Worm (Caenorhabditis elegans): Measurements from ENCODE around the gene dot-1.2.

Gene dot-1.2

DNA sequence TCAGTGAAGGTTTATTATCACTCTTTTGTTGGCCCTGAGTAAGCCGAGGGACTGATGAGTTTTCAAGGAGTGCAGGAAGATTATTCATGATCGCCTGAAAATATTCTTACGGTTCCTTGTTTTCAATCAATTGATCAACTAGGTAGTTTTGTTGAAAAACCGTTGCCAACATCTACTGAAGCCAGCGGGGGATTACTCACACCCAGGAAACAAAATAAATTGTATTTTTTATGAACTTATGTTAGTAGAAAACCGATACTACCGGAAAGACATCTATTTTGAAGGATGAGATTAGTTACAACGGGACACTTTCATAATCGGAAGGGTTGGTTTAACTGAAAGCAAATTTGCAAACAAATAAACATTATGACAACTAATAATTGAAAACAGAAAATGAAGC is 8.9 kb upstream of the dot-1.2 start, which contains the start of gene Y62H9A.2:
Gene Y62H9A.2 (minus strand): TSS at position 101 of the 400 bp plus-strand sequence.
- no peak for TF ChIP-seq unc-62 (GFP tag; optimal IDR thresholded peaks at IDR 0.05)

DNA sequence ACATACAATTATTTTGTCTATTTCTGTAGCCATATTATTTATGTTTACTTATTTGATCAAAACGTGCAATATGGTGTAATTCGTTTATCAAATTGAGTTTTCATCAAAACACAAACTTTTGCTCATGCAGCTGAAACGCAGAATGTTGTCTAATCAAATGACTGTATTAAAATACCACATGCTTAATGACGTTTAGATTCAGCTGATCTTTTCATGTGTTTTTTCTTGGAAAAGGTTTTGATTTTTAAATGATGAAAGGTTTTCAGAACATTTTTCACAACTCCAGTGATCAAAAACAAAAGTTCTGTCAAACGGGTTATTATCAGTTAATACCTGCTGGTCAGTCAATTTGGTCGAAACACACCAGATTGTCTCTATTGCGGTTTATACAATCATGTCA is 6.1 kb upstream of the dot-1.2 start, which contains the start of gene Y62H9A.1:
Gene Y62H9A.1 (plus strand): TSS at position 282 of the 400 bp plus-strand sequence.
- TF ChIP-seq unc-62 (GFP tag; optimal IDR thresholded peaks at IDR 0.05) = no peak

DNA sequence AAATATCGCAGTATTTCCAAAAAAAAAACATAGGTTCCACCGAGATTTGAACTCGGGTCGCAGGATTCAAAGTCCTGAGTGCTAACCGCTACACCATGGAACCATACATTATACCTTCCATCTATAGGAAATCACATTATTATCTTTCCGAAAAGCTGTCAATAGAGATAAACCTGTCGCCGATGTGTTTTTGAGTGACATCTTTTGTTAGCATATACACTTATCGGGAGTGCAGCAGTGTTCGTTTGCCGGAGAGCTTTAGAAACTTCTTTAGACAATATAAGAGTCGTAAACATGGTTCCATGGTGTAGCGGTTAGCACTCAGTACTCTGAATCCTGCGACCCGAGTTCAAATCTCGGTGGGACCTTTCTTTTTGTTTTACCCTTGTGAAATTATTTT is 3.0 kb upstream of the dot-1.2 start:
- TF ChIP-seq unc-62 (GFP tag; optimal IDR thresholded peaks at IDR 0.05) = no peak

DNA sequence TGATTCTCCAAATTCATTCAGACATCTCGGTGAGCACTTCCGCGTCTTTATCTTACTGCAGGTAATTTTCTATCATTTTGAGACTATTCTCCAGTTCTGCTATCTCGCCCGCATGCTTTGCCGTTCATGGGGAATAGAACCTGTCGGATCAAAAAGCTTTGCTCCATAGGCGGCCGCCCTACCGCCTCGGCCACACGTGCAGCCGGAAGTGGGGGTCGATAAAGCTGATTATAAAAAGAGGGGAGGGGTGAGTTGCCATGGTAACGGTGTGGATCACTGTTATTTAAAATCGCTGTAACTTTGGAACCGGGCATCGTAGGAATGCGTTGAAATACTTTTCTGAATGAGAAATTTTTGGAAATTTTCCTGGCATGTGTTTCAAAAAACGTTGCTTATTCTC is 1.2 kb upstream of the dot-1.2 start:
- TF ChIP-seq unc-62 (GFP tag; optimal IDR thresholded peaks at IDR 0.05) = no peak

DNA sequence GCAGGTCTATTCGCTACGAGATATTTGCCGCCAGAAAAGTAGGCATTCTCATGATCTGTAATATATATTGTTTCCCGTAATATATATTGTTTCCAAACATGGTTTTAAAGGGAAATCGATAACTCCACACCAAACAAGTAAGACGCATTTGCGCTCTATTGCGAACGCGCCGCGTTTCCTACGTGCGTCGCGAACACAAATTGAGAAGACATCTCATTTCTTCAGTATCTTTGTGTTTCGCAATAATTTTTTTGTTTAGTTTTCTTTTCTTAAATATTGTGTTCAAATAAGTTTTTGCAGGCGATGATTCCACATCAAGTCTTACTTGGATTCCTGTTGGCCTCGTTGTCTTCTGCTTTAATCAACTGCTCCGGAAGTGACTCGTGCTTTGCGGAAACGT is 4.1 kb downstream of the dot-1.2 start, which contains the start of gene F54F7.6:
Gene F54F7.6 (plus strand): TSS at position 301 of the 400 bp plus-strand sequence.
- no peak for TF ChIP-seq unc-62 (GFP tag; optimal IDR thresholded peaks at IDR 0.05)

DNA sequence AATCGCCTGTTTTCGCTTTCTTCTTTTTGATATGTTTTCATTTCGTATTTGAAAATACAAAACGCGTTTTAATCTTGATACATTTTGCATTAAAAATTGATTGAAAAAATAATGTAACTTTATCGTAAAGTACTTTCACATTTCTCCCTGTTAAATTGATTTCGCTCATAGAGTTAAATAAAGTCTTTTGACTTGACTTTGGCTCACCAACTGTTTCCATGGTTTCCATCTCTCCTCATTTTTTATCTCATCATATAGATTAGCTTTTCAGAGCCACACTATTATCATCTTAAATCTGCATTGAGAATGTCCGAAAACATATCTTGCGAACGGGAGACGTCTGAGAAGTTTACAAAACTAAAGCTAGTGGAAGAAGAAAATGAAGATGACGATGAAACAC is 5.9 kb downstream of the dot-1.2 start, which contains the start of gene F54F7.10:
Gene F54F7.10 (plus strand): TSS at position 301 of the 400 bp plus-strand sequence.
- TF ChIP-seq unc-62 (GFP tag; optimal IDR thresholded peaks at IDR 0.05) = no peak

DNA sequence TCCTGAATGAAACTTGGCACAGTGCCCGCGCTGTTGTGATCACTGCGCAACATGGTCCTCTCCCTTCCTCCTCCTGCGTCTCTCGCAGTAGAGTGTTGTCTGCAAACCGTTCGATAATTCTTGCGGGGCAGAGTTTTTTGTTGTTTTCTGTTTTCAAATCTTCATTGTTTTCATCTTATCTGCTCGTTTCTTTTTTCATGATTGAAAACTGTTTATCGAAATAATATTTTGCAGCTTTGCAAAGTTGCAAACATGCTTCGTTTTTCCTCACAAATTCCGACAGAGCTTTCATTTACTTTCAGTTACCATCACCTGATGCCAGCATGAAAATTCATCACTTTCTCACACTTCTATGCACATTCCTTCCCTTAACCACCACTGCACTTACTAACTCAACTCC is 12.0 kb downstream of the dot-1.2 start, which contains the start of gene mes-1:
Gene mes-1 (plus strand): TSS at position 301 of the 400 bp plus-strand sequence.
- TF ChIP-seq unc-62 (GFP tag; optimal IDR thresholded peaks at IDR 0.05) = no peak

DNA sequence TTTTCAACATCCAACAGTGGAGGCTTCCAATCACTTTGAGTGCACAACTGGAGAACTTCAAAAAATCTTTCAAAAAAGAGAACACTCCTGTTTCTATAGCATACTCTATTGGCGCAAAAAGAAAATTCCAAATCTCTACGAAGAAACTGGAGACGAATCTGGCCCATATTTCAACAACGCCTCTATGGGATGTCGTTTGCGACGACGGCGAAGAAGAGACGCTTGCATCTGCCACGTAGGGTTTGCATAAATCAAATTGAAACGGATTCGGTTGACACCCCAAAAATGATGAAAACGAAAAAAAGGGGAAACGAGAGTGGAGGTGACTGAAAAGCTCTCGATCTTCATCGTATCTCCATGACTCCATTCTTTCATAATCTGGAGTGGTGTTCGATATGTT is 12.9 kb downstream of the dot-1.2 start:
- no peak for TF ChIP-seq unc-62 (GFP tag; optimal IDR thresholded peaks at IDR 0.05)

DNA sequence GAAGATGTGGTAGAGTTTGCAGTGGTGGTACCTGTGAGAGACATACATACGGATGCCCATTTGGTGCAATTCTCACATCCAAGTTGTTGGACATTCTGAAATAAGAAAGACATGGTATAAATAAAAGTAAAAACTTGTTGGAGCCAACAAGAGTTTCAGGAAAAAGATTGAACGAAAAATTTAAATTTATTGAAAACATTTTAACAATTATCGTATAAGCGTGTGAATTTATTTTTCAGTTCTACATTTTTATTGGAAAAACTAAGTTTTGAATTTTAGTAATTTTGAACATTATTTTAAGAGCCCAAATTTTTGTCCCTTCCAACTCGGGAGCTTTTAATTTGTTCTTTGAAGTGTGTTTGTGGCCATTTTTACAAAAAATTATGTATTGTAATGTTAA is 14.3 kb downstream of the dot-1.2 start, which contains the start of gene F54F7.8:
Gene F54F7.8 (minus strand): TSS at position 101 of the 400 bp plus-strand sequence.
- no peak for TF ChIP-seq unc-62 (GFP tag; optimal IDR thresholded peaks at IDR 0.05)

DNA sequence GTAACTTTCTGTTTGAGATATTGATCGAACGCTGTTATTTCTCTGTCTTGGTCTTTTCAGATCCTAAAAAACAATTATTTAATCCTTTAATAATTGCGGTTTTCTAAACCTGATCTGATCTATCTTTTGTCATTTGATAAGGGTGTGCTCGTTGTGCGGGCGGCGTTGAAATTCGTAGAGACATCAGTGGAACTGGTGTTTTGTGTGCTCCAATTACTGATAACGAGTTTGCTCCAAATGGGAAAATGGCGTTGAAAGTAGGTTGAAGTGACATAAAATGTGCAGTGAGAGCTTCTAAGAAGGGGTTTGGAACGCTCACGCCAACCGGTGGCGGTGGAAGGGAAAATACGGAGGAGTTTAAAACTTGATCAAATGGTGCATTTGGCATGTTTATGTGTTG is 14.7 kb downstream of the dot-1.2 start:
- TF ChIP-seq unc-62 (GFP tag; optimal IDR thresholded peaks at IDR 0.05) = no peak

DNA sequence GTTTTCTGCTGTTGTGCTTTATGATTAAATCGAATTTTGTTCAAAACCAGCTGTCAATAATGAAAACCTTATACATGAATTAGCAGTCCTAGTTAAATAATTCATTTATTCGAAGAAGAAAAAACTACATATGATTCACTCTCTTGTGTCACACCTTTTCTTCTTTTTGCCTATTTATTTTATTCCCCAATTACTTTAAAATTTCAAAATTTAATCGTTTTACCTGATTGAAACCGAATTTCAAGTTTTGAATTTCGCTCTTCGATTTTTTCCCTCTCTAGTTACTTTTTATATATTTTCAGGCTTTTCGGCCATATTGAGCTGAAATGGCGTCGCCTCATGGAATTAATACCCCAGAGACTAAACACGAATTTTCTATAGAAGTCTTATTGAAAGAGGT is 16.7 kb downstream of the dot-1.2 start, which contains the start of gene xtr-1:
Gene xtr-1 (plus strand): TSS at position 301 of the 400 bp plus-strand sequence.
- no peak for TF ChIP-seq unc-62 (GFP tag; optimal IDR thresholded peaks at IDR 0.05)

DNA sequence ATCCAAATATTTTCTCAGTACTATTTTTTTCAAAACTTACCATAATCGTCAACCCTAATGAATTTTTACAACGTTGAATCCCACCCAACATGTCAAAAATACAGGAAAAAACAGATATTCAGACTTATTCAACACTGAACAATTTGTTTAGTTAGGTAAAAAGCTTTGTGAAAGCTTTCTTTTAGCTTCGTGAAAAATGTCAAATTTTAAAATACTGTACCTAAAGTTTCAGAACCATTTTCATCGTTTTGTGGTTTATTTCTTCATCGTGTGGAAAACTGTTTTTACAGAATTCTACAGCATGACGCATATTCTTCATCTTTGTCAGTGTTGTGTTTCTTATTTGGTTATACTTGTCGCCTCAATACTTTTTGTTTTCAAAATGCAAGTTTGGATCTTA is 18.6 kb downstream of the dot-1.2 start, which contains the start of gene F54F7.14:
Gene F54F7.14 (plus strand): TSS at position 301 of the 400 bp plus-strand sequence.
- no peak for TF ChIP-seq unc-62 (GFP tag; optimal IDR thresholded peaks at IDR 0.05)

DNA sequence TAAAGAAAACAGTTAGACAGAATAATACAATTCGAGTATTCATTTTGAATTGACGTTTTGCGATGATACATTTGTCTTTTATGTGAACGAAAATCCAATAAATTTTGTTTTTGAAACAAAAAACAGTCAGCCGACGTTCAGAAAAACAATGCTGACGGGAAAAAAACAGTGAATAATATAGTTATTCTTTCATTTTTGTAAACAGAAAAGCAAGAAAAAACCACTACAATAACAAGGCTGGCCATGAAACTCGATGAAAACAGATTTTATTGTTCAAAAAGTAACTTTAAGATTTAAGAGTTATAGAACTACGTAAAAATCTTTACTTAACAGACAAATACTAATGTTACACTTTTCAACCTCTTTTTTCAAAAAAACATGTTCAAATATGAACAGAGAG is 19.1 kb downstream of the dot-1.2 start, which contains the start of gene F54F7.3:
Gene F54F7.3 (minus strand): TSS at position 101 of the 400 bp plus-strand sequence.
- TF ChIP-seq unc-62 (GFP tag; optimal IDR thresholded peaks at IDR 0.05) = no peak

DNA sequence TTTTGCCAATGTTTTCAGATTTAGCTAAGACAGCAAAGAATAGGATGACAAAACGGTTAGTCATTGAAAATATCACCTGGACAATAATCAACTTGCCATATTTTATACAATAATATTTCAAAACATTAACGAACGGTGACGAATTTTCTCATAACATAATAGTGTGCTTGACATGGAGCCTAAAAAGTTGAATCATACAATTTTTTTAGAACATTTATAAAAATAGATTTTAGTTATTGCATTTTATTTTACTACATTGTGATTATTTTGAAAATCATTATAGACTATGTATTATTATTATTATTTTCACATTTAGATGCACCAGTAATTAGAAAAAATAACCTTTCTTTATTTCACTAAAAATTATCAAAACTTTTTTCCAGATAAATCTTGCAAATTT is 20.5 kb downstream of the dot-1.2 start, which contains the start of gene F54F7.9:
Gene F54F7.9 (minus strand): TSS at position 101 of the 400 bp plus-strand sequence.
- no peak for TF ChIP-seq unc-62 (GFP tag; optimal IDR thresholded peaks at IDR 0.05)

DNA sequence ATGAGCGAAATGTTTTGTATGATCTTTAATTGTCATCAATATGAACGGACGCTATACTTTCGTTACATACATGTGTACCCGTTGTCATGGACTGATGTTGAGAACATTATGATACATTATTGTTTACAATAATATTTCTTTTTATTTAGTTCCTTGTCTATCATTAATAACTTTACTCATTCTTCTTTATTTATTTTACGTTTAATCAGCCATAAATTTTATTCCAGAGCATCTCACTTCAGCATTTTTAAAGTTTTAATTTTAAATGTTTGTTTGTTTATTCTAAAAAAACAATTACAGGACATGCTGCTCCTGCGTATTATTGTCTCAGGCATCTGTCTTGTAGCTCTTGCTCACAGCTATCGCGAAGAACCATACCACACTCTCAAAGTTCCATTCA is 25.8 kb downstream of the dot-1.2 start, which contains the start of gene F54F7.2:
Gene F54F7.2 (plus strand): TSS at position 301 of the 400 bp plus-strand sequence.
- TF ChIP-seq unc-62 (GFP tag; optimal IDR thresholded peaks at IDR 0.05) = no peak

DNA sequence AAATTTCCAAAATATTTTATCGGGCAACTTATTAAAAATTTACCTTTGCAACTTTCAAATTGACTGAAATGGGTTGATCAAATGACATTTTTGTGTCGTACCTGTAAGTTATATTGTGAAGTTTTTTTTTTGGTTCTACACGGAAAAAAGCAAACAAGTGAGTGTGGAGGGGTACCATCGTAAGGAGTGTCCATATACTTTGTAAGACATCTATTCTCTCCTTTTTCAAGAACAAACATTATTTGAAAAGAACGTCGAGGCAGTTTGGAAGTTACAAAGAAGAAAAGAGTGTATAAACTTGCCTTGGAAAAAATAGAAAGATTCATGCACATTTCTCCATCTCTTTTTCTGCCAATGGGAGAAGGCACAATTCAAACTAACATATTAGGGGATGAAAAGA is 31.8 kb downstream of the dot-1.2 start, which contains the start of gene taf-7.1:
Gene taf-7.1 (minus strand): TSS at position 101 of the 400 bp plus-strand sequence.
- TF ChIP-seq unc-62 (GFP tag; optimal IDR thresholded peaks at IDR 0.05) = no peak

DNA sequence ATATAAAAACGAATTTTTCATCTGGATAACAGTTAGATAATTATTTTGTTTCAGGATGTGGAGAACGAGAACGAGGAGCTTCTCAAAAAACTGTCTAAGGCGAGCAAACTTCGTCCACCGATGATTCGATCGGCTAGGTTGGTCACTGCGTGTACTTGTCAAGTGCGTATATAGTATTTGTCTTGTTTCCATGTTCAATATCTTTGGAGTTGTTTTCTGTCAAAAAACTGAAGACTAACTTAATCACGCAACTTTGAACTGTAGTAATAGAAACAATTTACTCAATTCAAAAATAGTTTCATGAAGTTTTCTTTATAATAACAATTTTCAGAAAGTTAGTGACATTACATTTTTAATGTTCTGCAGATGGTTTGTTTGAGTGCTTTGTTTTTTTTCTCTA is 40.5 kb downstream of the dot-1.2 start:
- TF ChIP-seq unc-62 (GFP tag; optimal IDR thresholded peaks at IDR 0.05) = no peak
